Fruit fly (Drosophila melanogaster): ENCODE measurements around the gene CG33203.

The CG33203 gene

dm6 chr3R:28846877-28847529 lies 40.5 kb downstream of the CG33203 start:
- TF ChIP-seq CG8478 (optimal IDR thresholded peaks at IDR 0.05): no peak
- no peak for TF ChIP-seq psq (optimal IDR thresholded peaks at IDR 0.05)
- TF ChIP-seq usp (GFP tag; optimal IDR thresholded peaks at IDR 0.05): no peak
- TF ChIP-seq Dll (optimal IDR thresholded peaks at IDR 0.05): no peak
- peak; percentile 48 for TF ChIP-seq pan (optimal IDR thresholded peaks at IDR 0.05)
- peak in 1 of 2 experiments; percentile 22 for TF ChIP-seq EcR (GFP tag; optimal IDR thresholded peaks at IDR 0.05)

DNA sequence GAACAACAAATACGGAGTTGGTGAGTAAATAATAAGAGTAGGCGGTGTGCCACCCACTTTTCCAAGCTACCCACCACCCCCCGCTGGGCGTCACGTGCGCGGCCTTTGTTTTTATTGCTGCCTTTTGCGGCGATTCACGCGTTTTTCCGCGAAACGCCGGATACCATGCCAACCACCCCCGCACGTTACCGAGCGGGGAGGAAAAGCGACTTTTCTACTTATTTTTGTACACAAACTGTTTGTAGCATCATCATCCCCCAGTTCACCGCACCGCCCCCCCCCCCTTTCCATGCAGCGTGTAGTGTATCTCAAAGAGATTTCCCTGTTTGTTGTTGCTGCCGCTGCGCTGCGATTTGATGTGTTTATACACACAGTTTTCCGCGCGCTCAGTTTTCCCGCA lies 41.5 kb downstream of the CG33203 start:
- no peak for TF ChIP-seq CG8478 (optimal IDR thresholded peaks at IDR 0.05)
- TF ChIP-seq pan (optimal IDR thresholded peaks at IDR 0.05): no peak
- no peak for TF ChIP-seq usp (GFP tag; optimal IDR thresholded peaks at IDR 0.05)
- no peak for TF ChIP-seq EcR (GFP tag; optimal IDR thresholded peaks at IDR 0.05)
- TF ChIP-seq psq (optimal IDR thresholded peaks at IDR 0.05): no peak
- no peak for TF ChIP-seq Dll (optimal IDR thresholded peaks at IDR 0.05)

- no peak for TF ChIP-seq pan (optimal IDR thresholded peaks at IDR 0.05)
- TF ChIP-seq Dll (optimal IDR thresholded peaks at IDR 0.05): no peak
- TF ChIP-seq psq (optimal IDR thresholded peaks at IDR 0.05): no peak
- TF ChIP-seq CG8478 (optimal IDR thresholded peaks at IDR 0.05): no peak
- no peak for TF ChIP-seq EcR (GFP tag; optimal IDR thresholded peaks at IDR 0.05)
Observed at dm6 chr3R:28845377-28845876, 42.1 kb downstream of the CG33203 start.

dm6 chr3R:28844611-28845376 lies 42.7 kb downstream of the CG33203 start, which contains the start of the genes Apc and spg:
Apc (minus strand) TSS chr3R:28844748.
spg (plus strand) TSS chr3R:28845270.
- TF ChIP-seq EcR (GFP tag; optimal IDR thresholded peaks at IDR 0.05) (no peak), CG8478 (optimal IDR thresholded peaks at IDR 0.05) (no peak), pan (optimal IDR thresholded peaks at IDR 0.05) (no peak), Dll (optimal IDR thresholded peaks at IDR 0.05) (no peak), usp (GFP tag; optimal IDR thresholded peaks at IDR 0.05) (no peak), psq (optimal IDR thresholded peaks at IDR 0.05) (no peak)

DNA sequence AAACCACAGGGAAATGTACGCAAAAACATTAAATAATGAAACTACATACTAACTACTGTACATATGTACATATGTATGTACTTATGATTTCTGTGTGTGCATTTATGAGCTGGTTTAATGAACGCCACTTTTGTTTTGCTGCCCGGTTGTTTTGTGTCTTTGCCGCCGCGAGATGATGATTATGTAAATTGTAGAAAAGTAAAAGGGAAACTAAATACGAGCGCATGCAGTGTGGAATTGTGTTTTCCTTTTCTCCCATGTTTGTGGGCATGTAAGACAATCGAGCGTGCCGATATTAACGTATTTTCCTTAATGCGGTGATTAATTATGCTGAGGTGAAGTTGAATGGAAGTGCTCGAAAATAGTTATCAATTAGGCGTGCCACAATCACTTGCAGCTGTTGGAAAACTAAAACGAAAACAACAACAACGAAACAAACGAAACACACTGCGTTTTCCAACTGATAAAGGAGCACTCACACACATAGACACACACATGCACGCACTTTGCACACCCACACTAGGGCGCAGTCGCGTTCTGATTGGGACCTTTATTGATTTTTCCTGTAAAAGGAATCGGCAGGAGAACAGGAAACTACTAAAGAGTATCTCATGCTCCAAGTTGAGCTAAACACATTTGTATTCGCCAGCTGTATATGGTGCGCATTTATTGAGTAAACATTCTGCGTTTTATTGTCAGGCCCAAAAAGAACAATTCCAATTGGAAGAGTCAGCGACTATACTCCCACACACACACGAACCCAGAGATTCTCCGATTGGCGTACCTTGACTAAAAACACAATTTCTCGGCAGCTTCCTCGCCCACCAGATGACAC lies 43.5 kb downstream of the CG33203 start:
- TF ChIP-seq Dll (optimal IDR thresholded peaks at IDR 0.05) (no peak), CG8478 (optimal IDR thresholded peaks at IDR 0.05) (no peak), EcR (GFP tag; optimal IDR thresholded peaks at IDR 0.05) (no peak), pan (optimal IDR thresholded peaks at IDR 0.05) (no peak), psq (optimal IDR thresholded peaks at IDR 0.05) (no peak), usp (GFP tag; optimal IDR thresholded peaks at IDR 0.05) (no peak)

DNA sequence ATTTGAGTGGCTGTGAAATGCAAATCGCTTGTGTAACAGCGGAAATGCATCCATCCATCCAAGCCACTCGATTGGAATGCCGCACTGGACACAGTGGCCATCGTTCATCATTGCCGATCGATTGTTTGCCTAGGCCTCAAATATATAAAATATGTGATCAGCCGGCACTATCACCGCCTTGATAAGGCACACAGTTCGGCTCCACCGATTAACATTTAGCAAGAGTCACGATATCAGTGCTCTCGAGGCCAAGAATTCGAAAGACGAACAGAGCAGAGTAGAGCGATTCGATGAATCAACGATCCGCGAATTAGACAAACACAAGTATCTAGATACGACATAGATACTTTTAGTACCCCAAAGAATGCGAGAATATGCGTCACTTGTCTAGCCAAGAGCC lies 45.1 kb downstream of the CG33203 start:
- no peak for TF ChIP-seq pan (optimal IDR thresholded peaks at IDR 0.05)
- no peak for TF ChIP-seq usp (GFP tag; optimal IDR thresholded peaks at IDR 0.05)
- TF ChIP-seq psq (optimal IDR thresholded peaks at IDR 0.05): no peak
- TF ChIP-seq EcR (GFP tag; optimal IDR thresholded peaks at IDR 0.05): no peak
- no peak for TF ChIP-seq CG8478 (optimal IDR thresholded peaks at IDR 0.05)
- TF ChIP-seq Dll (optimal IDR thresholded peaks at IDR 0.05): no peak

dm6 chr3R:28841968-28842367 lies 45.5 kb downstream of the CG33203 start:
- TF ChIP-seq pan (optimal IDR thresholded peaks at IDR 0.05) (no peak), Dll (optimal IDR thresholded peaks at IDR 0.05) (no peak), psq (optimal IDR thresholded peaks at IDR 0.05) (no peak), EcR (GFP tag; optimal IDR thresholded peaks at IDR 0.05) (no peak), usp (GFP tag; optimal IDR thresholded peaks at IDR 0.05) (no peak), CG8478 (optimal IDR thresholded peaks at IDR 0.05) (no peak)

dm6 chr3R:28840620-28841019 lies 46.9 kb downstream of the CG33203 start:
- TF ChIP-seq pan (optimal IDR thresholded peaks at IDR 0.05) (no peak), usp (GFP tag; optimal IDR thresholded peaks at IDR 0.05) (no peak), CG8478 (optimal IDR thresholded peaks at IDR 0.05) (no peak)

DNA sequence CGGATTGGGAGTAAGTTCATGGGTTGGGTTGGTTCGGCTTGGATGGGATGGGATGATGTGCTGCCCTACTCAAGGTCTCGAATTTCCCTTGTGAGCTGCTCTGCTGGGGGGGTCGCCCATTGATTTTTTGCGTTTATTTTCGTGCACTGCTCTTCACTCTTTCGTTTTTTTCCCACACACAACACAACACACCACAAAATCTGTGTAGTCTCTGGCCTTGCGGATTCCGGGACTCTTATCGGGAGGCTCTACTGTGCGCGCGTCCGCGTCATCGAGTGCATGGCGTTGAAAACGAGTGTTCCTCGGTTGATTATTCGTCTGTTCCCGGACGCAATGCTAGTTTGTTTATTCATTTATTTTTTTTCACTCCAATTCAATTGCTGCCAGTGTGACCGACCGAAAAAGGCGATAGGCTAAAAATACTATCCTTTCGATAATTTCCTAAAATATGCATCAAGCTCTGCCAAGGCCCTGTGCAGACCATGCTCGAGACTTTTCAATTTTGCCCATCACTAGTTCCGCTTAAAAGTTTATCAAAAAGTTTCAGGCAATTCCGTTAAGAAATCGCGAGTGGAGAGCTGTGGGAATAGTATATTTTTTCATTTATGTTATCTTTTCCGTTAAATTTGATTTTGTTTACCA lies 55.8 kb downstream of the CG33203 start, which contains the start of gene WASp:
TSS of gene WASp (minus strand) at position 399 of the 642 bp plus-strand sequence.
- TF ChIP-seq psq (optimal IDR thresholded peaks at IDR 0.05) (no peak), pan (optimal IDR thresholded peaks at IDR 0.05) (no peak), Dll (optimal IDR thresholded peaks at IDR 0.05) (no peak), CG8478 (optimal IDR thresholded peaks at IDR 0.05) (no peak), EcR (GFP tag; optimal IDR thresholded peaks at IDR 0.05) (no peak), usp (GFP tag; optimal IDR thresholded peaks at IDR 0.05) (no peak)

- TF ChIP-seq psq (optimal IDR thresholded peaks at IDR 0.05) (no peak), usp (GFP tag; optimal IDR thresholded peaks at IDR 0.05) (no peak), Dll (optimal IDR thresholded peaks at IDR 0.05) (no peak), CG8478 (optimal IDR thresholded peaks at IDR 0.05) (no peak), EcR (GFP tag; optimal IDR thresholded peaks at IDR 0.05) (no peak), pan (optimal IDR thresholded peaks at IDR 0.05) (no peak)
Observed at dm6 chr3R:28831172-28831571, 56.3 kb downstream of the CG33203 start.

dm6 chr3R:28830746-28831145 lies 56.8 kb downstream of the CG33203 start:
- TF ChIP-seq EcR (GFP tag; optimal IDR thresholded peaks at IDR 0.05) (no peak), Dll (optimal IDR thresholded peaks at IDR 0.05) (no peak), pan (optimal IDR thresholded peaks at IDR 0.05) (no peak), CG8478 (optimal IDR thresholded peaks at IDR 0.05) (no peak), usp (GFP tag; optimal IDR thresholded peaks at IDR 0.05) (no peak)
